Fruit fly (Drosophila melanogaster) whole organism, embryonic: ENCODE measurements around the gene CG18473.

ENCODE experiments used
- Bgb ChIP-seq: fragments of 200-800 bp; sonication (Bioruptor generic); IDR thresholded peaks from 2 replicates; pipeline ENCODE4 v1.3.6; 2022; ENCODE audit warnings: missing biosample characterization, missing genetic modification characterization; ENCODE audit not compliant: partially characterized antibody
- CG11560 ChIP-seq: fragments of 200-800 bp; sonication (Bioruptor generic); IDR thresholded peaks from 3 replicates; pipeline ENCODE4 v1.3.6; 2022; ENCODE audit warnings: missing biosample characterization, missing genetic modification characterization
- CG15269 ChIP-seq: fragments of 200-800 bp; sonication (Bioruptor generic); optimal IDR thresholded peaks from 2 replicates; lab custom pipeline; 2018; ENCODE audit warnings: missing biosample characterization, mild to moderate bottlenecking, missing genetic modification characterization, moderate library complexity
- CG18262 ChIP-seq: fragments of 200-800 bp; optimal IDR thresholded peaks from 3 replicates; lab custom pipeline; 2019; ENCODE audit warnings: missing biosample characterization, mild to moderate bottlenecking, missing genetic modification characterization, moderate library complexity
- CG2199 ChIP-seq: fragments of 200-800 bp; sonication (Bioruptor generic); IDR thresholded peaks from 3 replicates; pipeline ENCODE4 v1.3.6; 2022; ENCODE audit warnings: missing biosample characterization, missing genetic modification characterization
- CG2712 ChIP-seq: fragments of 200-800 bp; optimal IDR thresholded peaks from 3 replicates; lab custom pipeline; 2019; ENCODE audit warnings: missing biosample characterization, mild to moderate bottlenecking, missing genetic modification characterization, moderate library complexity
- CG34376 ChIP-seq: fragments of 200-800 bp; sonication (Bioruptor generic); optimal IDR thresholded peaks from 2 replicates; lab custom pipeline; 2018; ENCODE audit warnings: missing biosample characterization, mild to moderate bottlenecking, missing genetic modification characterization
- CG7745 ChIP-seq: fragments of 200-800 bp; sonication (Bioruptor generic); optimal IDR thresholded peaks from 2 replicates; lab custom pipeline; 2018; ENCODE audit warnings: missing biosample characterization, mild to moderate bottlenecking, missing genetic modification characterization, moderate library complexity
- CG7786 ChIP-seq: fragments of 200-800 bp; sonication (Bioruptor generic); optimal IDR thresholded peaks from 2 replicates; lab custom pipeline; 2016; ENCODE audit warnings: missing biosample characterization, missing genetic modification characterization
- CG8359 ChIP-seq: fragments of 200-800 bp; sonication (Bioruptor generic); optimal IDR thresholded peaks from 2 replicates; lab custom pipeline; 2017; ENCODE audit warnings: missing biosample characterization, mild to moderate bottlenecking, missing genetic modification characterization, borderline replicate concordance
- CG8388 ChIP-seq: fragments of 200-800 bp; sonication (Bioruptor generic); optimal IDR thresholded peaks from 2 replicates; lab custom pipeline; 2019; ENCODE audit warnings: missing biosample characterization, mild to moderate bottlenecking, missing genetic modification characterization, moderate library complexity
- Dad ChIP-seq: fragments of 200-800 bp; sonication (Bioruptor generic); optimal IDR thresholded peaks from 3 replicates; lab custom pipeline; 2016; ENCODE audit warnings: missing biosample characterization, missing genetic modification characterization
- Dip3 ChIP-seq: fragments of 200-800 bp; sonication (Bioruptor generic); optimal IDR thresholded peaks from 3 replicates; lab custom pipeline; 2016; ENCODE audit warnings: missing biosample characterization, missing genetic modification characterization
- E2f1 ChIP-seq: fragments of 200-800 bp; sonication (Bioruptor generic); IDR thresholded peaks from 2 replicates; pipeline ENCODE4 v1.3.6; 2022; ENCODE audit warnings: missing biosample characterization, missing genetic modification characterization
- GATAe ChIP-seq: fragments of 200-800 bp; sonication (Bioruptor generic); conservative IDR thresholded peaks from 2 replicates; pipeline ENCODE4 v1.3.6; 2022; ENCODE audit warnings: missing biosample characterization, missing genetic modification characterization
- HLHmδ ChIP-seq: fragments of 200-800 bp; sonication (Bioruptor generic); optimal IDR thresholded peaks from 2 replicates; lab custom pipeline; 2018; ENCODE audit warnings: missing biosample characterization, mild to moderate bottlenecking, missing genetic modification characterization, moderate library complexity
- Hey ChIP-seq: fragments of 200-800 bp; sonication (Bioruptor generic); optimal IDR thresholded peaks from 3 replicates; lab custom pipeline; 2018; ENCODE audit warnings: missing biosample characterization, mild to moderate bottlenecking, missing genetic modification characterization
- NK7.1 ChIP-seq: fragments of 200-800 bp; sonication (Bioruptor generic); optimal IDR thresholded peaks from 3 replicates; lab custom pipeline; 2016; ENCODE audit warnings: missing biosample characterization, missing genetic modification characterization
- Sry-δ ChIP-seq: fragments of 200-800 bp; sonication (Bioruptor generic); optimal IDR thresholded peaks from 2 replicates; lab custom pipeline; 2016; ENCODE audit warnings: missing biosample characterization, missing genetic modification characterization
- Trl ChIP-seq, 3 experiments: fragments of >200 bp in 2 of 3; fragments of 200-800 bp in 1 of 3; sonication (Bioruptor generic) in 1 of 3; optimal IDR thresholded peaks; 2 replicates in 1 of 3; 3 replicates in 2 of 3; lab custom pipeline; 2016 to 2017; ENCODE audit warnings: missing biosample characterization in 1 of 3, missing genetic modification characterization in 1 of 3
- ash1 ChIP-seq: fragments of 200-800 bp; sonication (Bioruptor generic); optimal IDR thresholded peaks from 2 replicates; lab custom pipeline; 2018; ENCODE audit warnings: missing biosample characterization, mild to moderate bottlenecking, missing genetic modification characterization
- bbx ChIP-seq: fragments of 200-800 bp; sonication (Bioruptor generic); IDR thresholded peaks from 2 replicates; pipeline ENCODE4 v1.3.6; 2022; ENCODE audit warnings: missing biosample characterization, missing genetic modification characterization; ENCODE audit not compliant: partially characterized antibody
- br ChIP-seq: fragments of >200 bp; optimal IDR thresholded peaks from 2 replicates; lab custom pipeline; 2017
- cg ChIP-seq: fragments of 200-800 bp; sonication (Bioruptor generic); optimal IDR thresholded peaks from 3 replicates; lab custom pipeline; 2019; ENCODE audit warnings: missing biosample characterization, mild to moderate bottlenecking, missing genetic modification characterization, moderate library complexity
- chif ChIP-seq, 2 experiments: fragments of 200-800 bp; sonication (Bioruptor generic); optimal IDR thresholded peaks; 3 replicates each; lab custom pipeline; 2016; ENCODE audit warnings: missing biosample characterization in 2 of 2, missing genetic modification characterization in 2 of 2
- chinmo ChIP-seq: fragments of 200-800 bp; sonication (Bioruptor generic); IDR thresholded peaks from 4 replicates; pipeline ENCODE4 v1.3.6; 2022; ENCODE audit warnings: missing biosample characterization, missing genetic modification characterization; ENCODE audit not compliant: partially characterized antibody
- dm ChIP-seq: fragments of 200-800 bp; sonication (Bioruptor generic); optimal IDR thresholded peaks from 3 replicates; lab custom pipeline; 2016; ENCODE audit warnings: missing biosample characterization, missing genetic modification characterization
- ftz-f1 ChIP-seq: fragments of 200-800 bp; sonication (Bioruptor generic); optimal IDR thresholded peaks from 2 replicates; lab custom pipeline; 2016; ENCODE audit warnings: missing biosample characterization, missing genetic modification characterization
- grau ChIP-seq: fragments of 200-800 bp; optimal IDR thresholded peaks from 3 replicates; lab custom pipeline; 2019; ENCODE audit warnings: missing biosample characterization, mild to moderate bottlenecking, missing genetic modification characterization, moderate library complexity
- jumu ChIP-seq: fragments of 200-800 bp; sonication (Bioruptor generic); optimal IDR thresholded peaks from 3 replicates; lab custom pipeline; 2016; ENCODE audit warnings: missing biosample characterization, missing genetic modification characterization
- ken ChIP-seq: fragments of 200-800 bp; sonication (Bioruptor generic); IDR thresholded peaks from 3 replicates; pipeline ENCODE4 v1.3.6; 2022; ENCODE audit warnings: missing biosample characterization, missing genetic modification characterization
- oc ChIP-seq: fragments of 200-800 bp; sonication (Bioruptor generic); optimal IDR thresholded peaks from 2 replicates; lab custom pipeline; 2018; ENCODE audit warnings: missing biosample characterization, mild to moderate bottlenecking, missing genetic modification characterization, moderate library complexity
- pho ChIP-seq: fragments of 200-800 bp; sonication (Bioruptor generic); optimal IDR thresholded peaks from 2 replicates; lab custom pipeline; 2016; ENCODE audit warnings: missing biosample characterization, missing genetic modification characterization
- sens ChIP-seq: fragments of 200-800 bp; sonication (Bioruptor generic); peaks from one replicate; lab custom pipeline; 2016; ENCODE audit warnings: missing biosample characterization, missing genetic modification characterization
- sqz ChIP-seq: fragments of 200-800 bp; sonication (Bioruptor generic); optimal IDR thresholded peaks from 3 replicates; lab custom pipeline; 2018; ENCODE audit warnings: missing biosample characterization, mild to moderate bottlenecking, missing genetic modification characterization
- sr ChIP-seq: fragments of 200-800 bp; sonication (Bioruptor generic); IDR thresholded peaks from 3 replicates; pipeline ENCODE4 v1.3.6; 2022; ENCODE audit warnings: missing biosample characterization, missing genetic modification characterization
- tll ChIP-seq, 2 experiments: fragments of 200-800 bp in 1 of 2; fragments of >200 bp in 1 of 2; sonication (Bioruptor generic) in 1 of 2; optimal IDR thresholded peaks; 2 replicates each; lab custom pipeline; 2017 to 2019; ENCODE audit warnings: missing biosample characterization in 2 of 2, missing genetic modification characterization in 2 of 2, mild to moderate bottlenecking in 1 of 2, moderate library complexity in 1 of 2
- wdn ChIP-seq: fragments of 200-800 bp; sonication (Bioruptor generic); IDR thresholded peaks from 2 replicates; pipeline ENCODE4 v1.3.6; 2022; ENCODE audit warnings: missing biosample characterization, missing genetic modification characterization
- wor ChIP-seq: fragments of 200-800 bp; sonication (Bioruptor generic); IDR thresholded peaks from 2 replicates; pipeline ENCODE4 v1.3.6; 2022; ENCODE audit warnings: missing biosample characterization, missing genetic modification characterization
- zfh1 ChIP-seq: fragments of 200-800 bp; sonication (Bioruptor generic); IDR thresholded peaks from 3 replicates; pipeline ENCODE4 v1.3.6; 2022; ENCODE audit warnings: missing biosample characterization, missing genetic modification characterization
- zfh2 ChIP-seq: fragments of 200-800 bp; sonication (Bioruptor generic); optimal IDR thresholded peaks from 2 replicates; lab custom pipeline; 2016; ENCODE audit warnings: missing biosample characterization, missing genetic modification characterization

The CG18473 gene

dm6 chr3R:9353276-9353652, 9.8 kb upstream of the CG18473 start (continued):
- TF ChIP-seq ash1 (GFP tag; lab: Kevin White, UChicago) (no peak), cg (no peak), br (lab: Kevin White, UChicago) (no peak), CG15269 (tag; lab: Kevin White, UChicago) (peak; percentile 92), CG2712 (tag; lab: Kevin White, UChicago) (peak; percentile 96), Dad (GFP tag; lab: Kevin White, UChicago) (no peak), zfh1 (GFP tag; lab: Robert Waterston, UW) (no peak), pho (GFP tag; lab: Kevin White, UChicago) (peak; percentile 37), tll (GFP tag; optimal IDR thresholded peaks at IDR 0.05; lab: Kevin White, UChicago) (peak in 1 of 2 experiments; percentile 68), GATAe (no peak), dm (GFP tag; lab: Kevin White, UChicago) (no peak), Sry-δ (GFP tag; lab: Kevin White, UChicago) (no peak), E2f1 (GFP tag; lab: Robert Waterston, UW) (no peak), sqz (GFP tag; lab: Kevin White, UChicago) (peak; percentile 24), CG8359 (peak; percentile 63), CG11560 (no peak), CG34376 (GFP tag; lab: Kevin White, UChicago) (no peak), Hey (tag; lab: Kevin White, UChicago) (no peak), bbx (GFP tag; lab: Robert Waterston, UW) (no peak), CG8388 (GFP tag; lab: Kevin White, UChicago) (peak; percentile 92), NK7.1 (peak; percentile 30), ken (no peak), ftz-f1 (GFP tag; lab: Kevin White, UChicago) (no peak), wor (GFP tag; lab: Robert Waterston, UW) (no peak), CG7786 (GFP tag; lab: Kevin White, UChicago) (peak; percentile 30), HLHmδ (GFP tag; lab: Kevin White, UChicago) (no peak), oc (peak; percentile 72), jumu (GFP tag; lab: Kevin White, UChicago) (peak; percentile 17), Bgb (GFP tag; lab: Robert Waterston, UW) (no peak), wdn (no peak), Dip3 (no peak), grau (tag; lab: Kevin White, UChicago) (peak; percentile 89)

dm6 chr3R:9355195-9355594, 7.9 kb upstream of the CG18473 start, which contains the start of gene CG43675:
CG43675 (plus strand) TSS chr3R:9355495.
- TF ChIP-seq sr (GFP tag; lab: Robert Waterston, UW) (no peak), sens (GFP tag; lab: Kevin White, UChicago) (peak; percentile 40)

- TF ChIP-seq zfh2 (GFP tag; lab: Kevin White, UChicago) (no peak), Trl (optimal IDR thresholded peaks at IDR 0.05; lab: Kevin White, UChicago) (peak; percentile 40 to 78), Trl (GFP tag; optimal IDR thresholded peaks at IDR 0.05; lab: Kevin White, UChicago) (no peak), CG2199 (peak; percentile 69; the same call in 1 of the 3 replicates), chif (GFP tag; optimal IDR thresholded peaks at IDR 0.05; lab: Kevin White, UChicago) (no peak), chinmo (GFP tag; lab: Robert Waterston, UW) (no peak), CG18262 (tag; lab: Kevin White, UChicago) (no peak), CG7745 (peak; percentile 70)
- TF ChIP-seq, all 482 proteins: peak for 3
These were observed 3.7 kb upstream of the CG18473 start for dm6 chr3R:9359393-9359792.
